Worm (Caenorhabditis elegans) whole organism, late embryonic: ENCODE data around the gene C26F1.3.

Experiments
- C38D4.7 ChIP-seq: fragments of 200-800 bp; sonication (Bioruptor generic); optimal IDR thresholded peaks from 2 replicates; lab custom pipeline; 2018; ENCODE audit warnings: mild to moderate bottlenecking, missing genetic modification characterization, moderate library complexity, missing compliant biosample characterization
- ahr-1 ChIP-seq: sonication (generic microtip); optimal IDR thresholded peaks from 2 replicates; lab custom pipeline; 2016; ENCODE audit warnings: missing genetic modification characterization, missing compliant biosample characterization
- dmd-4 ChIP-seq: sonication (generic microtip); optimal IDR thresholded peaks from 2 replicates; lab custom pipeline; 2016; ENCODE audit warnings: borderline replicate concordance, missing genetic modification characterization, missing compliant biosample characterization
- dve-1 ChIP-seq: sonication (generic microtip); optimal IDR thresholded peaks from 2 replicates; lab custom pipeline; 2017; ENCODE audit warnings: antibody characterized with exemption, mild to moderate bottlenecking, missing genetic modification characterization, missing compliant biosample characterization
- fkh-10 ChIP-seq: fragments of 150-350 bp; optimal IDR thresholded peaks from 2 replicates; lab custom pipeline; 2014; ENCODE audit warnings: missing biosample characterization, missing genetic modification reagents, missing genetic modification characterization
- hlh-15 ChIP-seq: sonication (generic microtip); optimal IDR thresholded peaks from 2 replicates; lab custom pipeline; 2016; ENCODE audit warnings: missing genetic modification characterization, missing compliant biosample characterization
- lim-6 ChIP-seq: sonication (generic microtip); optimal IDR thresholded peaks from 2 replicates; lab custom pipeline; 2016; ENCODE audit warnings: missing genetic modification characterization, missing compliant biosample characterization
- nhr-232 ChIP-seq: sonication (generic microtip); optimal IDR thresholded peaks from 2 replicates; lab custom pipeline; 2016; ENCODE audit warnings: missing genetic modification characterization, missing compliant biosample characterization
- pqm-1 ChIP-seq: sonication (generic microtip); optimal IDR thresholded peaks from 2 replicates; lab custom pipeline; 2016; ENCODE audit warnings: missing genetic modification characterization, missing compliant biosample characterization
- syd-9 ChIP-seq: sonication (generic microtip); optimal IDR thresholded peaks from 2 replicates; lab custom pipeline; 2016; ENCODE audit warnings: mild to moderate bottlenecking, missing genetic modification characterization, moderate library complexity, missing compliant biosample characterization
- tbx-2 ChIP-seq: sonication (generic microtip); optimal IDR thresholded peaks from 2 replicates; lab custom pipeline; 2016; ENCODE audit warnings: missing genetic modification characterization, missing compliant biosample characterization
- unc-55 ChIP-seq: sonication (generic microtip); optimal IDR thresholded peaks from 2 replicates; lab custom pipeline; 2017; ENCODE audit warnings: missing biosample characterization, missing genetic modification reagents, missing genetic modification characterization

- no peak for TF ChIP-seq syd-9 (tag; lab: Kevin White, UChicago)
- no peak for TF ChIP-seq hlh-15
- no peak for TF ChIP-seq ahr-1 (tag; lab: Kevin White, UChicago)
- TF ChIP-seq pqm-1 (tag; lab: Kevin White, UChicago): no peak
- no peak for TF ChIP-seq C38D4.7 (GFP tag; lab: Kevin White, UChicago)
- TF ChIP-seq tbx-2 (tag; lab: Kevin White, UChicago): no peak
- TF ChIP-seq dve-1: no peak
- no peak for TF ChIP-seq unc-55 (GFP tag; lab: Kevin White, UChicago)
- no peak for TF ChIP-seq nhr-232 (tag; lab: Kevin White, UChicago)
- no peak for TF ChIP-seq lim-6 (tag; lab: Kevin White, UChicago)
- no peak for TF ChIP-seq fkh-10
- TF ChIP-seq dmd-4: no peak
These were observed 1.9 kb upstream of the C26F1.3 start for ce11 chrV:7775226-7775625.
